Worm (Caenorhabditis elegans): ENCODE results near the gene ife-1.
A peak's percentile ranks its signal among the peaks of the same experiment; 100 is the strongest.

Gene ife-1

DNA sequence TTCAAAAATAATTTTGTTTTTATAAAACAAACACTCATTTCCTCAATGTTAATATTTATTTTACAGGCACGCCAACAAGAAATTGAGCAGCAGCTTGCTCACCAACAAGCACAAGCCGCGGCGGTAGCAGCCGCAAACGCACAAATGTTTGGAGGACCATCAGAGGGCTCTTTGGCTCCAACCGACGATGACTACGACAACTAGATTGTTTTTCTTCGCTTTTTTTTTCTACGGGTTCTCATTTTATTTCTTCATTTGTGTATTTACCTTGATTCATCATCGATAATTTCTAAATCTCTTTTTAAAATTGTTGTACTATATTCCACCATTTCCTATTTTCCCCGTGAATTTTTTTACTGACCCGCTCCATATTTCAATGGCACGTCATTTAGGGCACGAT is at the start of gene ife-1:
ife-1 (plus strand) TSS at position 301 of the 400 bp plus-strand sequence.
- TF ChIP-seq nhr-76 (tag; optimal IDR thresholded peaks at IDR 0.05) (no peak), flh-1 (GFP tag; optimal IDR thresholded peaks at IDR 0.05) (no peak), unc-120 (tag; optimal IDR thresholded peaks at IDR 0.05; ENCODE audit: poor library complexity, severe bottlenecking) (no peak), nhr-237 (tag; optimal IDR thresholded peaks at IDR 0.05) (no peak), pha-4 (tag; optimal IDR thresholded peaks at IDR 0.05) (no peak), unc-62 (GFP tag; optimal IDR thresholded peaks at IDR 0.05) (no peak), lin-13 (tag; optimal IDR thresholded peaks at IDR 0.05) (no peak), ceh-43 (GFP tag; optimal IDR thresholded peaks at IDR 0.05) (no peak), ham-2 (GFP tag; optimal IDR thresholded peaks at IDR 0.05) (no peak), cnd-1 (tag; optimal IDR thresholded peaks at IDR 0.05) (no peak), lsy-2 (tag; optimal IDR thresholded peaks at IDR 0.05) (no peak), nhr-12 (tag; optimal IDR thresholded peaks at IDR 0.05) (no peak), mls-2 (tag; optimal IDR thresholded peaks at IDR 0.05) (no peak), ces-1 (GFP tag; optimal IDR thresholded peaks at IDR 0.05) (no peak)

DNA sequence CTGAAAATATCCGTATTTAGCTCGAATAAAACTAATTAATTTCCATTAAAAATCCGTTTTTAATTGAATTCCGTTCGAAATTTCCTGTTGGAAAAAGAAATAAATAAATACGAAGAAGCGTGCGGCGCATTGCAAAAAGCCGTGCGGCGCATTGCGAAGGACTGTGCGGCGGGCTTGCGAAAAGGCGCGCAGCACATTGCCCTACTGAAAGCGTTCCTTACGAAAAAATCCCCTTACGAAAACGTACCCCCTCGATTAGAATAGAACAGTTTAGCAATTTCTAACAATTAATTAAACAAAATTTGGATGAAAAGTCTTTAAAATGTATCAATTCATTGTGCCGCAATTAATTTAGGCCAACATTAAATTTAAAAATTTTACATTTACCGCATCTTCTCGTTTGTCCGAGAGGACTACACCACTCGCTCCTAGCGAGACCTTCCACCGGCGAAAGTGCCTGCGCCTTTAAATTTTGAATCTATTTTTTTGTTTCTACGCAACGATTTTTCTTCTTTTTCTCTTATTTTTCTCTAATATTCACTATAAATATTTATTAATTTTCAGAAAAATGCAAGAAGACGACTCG is 46.8 kb upstream of the ife-1 start, which contains the start of gene npp-18:
npp-18 (plus strand) TSS at position 565 of the 586 bp plus-strand sequence.
- TF ChIP-seq lin-13 (tag; optimal IDR thresholded peaks at IDR 0.05): peak; percentile 16
- TF ChIP-seq ces-1 (GFP tag; optimal IDR thresholded peaks at IDR 0.05): peak; percentile 60
- TF ChIP-seq pha-4 (tag; optimal IDR thresholded peaks at IDR 0.05): peak; percentile 13
- TF ChIP-seq mep-1 (tag; optimal IDR thresholded peaks at IDR 0.05): peak; percentile 16
- peak; percentile 49 for TF ChIP-seq lsy-2 (tag; optimal IDR thresholded peaks at IDR 0.05)

DNA sequence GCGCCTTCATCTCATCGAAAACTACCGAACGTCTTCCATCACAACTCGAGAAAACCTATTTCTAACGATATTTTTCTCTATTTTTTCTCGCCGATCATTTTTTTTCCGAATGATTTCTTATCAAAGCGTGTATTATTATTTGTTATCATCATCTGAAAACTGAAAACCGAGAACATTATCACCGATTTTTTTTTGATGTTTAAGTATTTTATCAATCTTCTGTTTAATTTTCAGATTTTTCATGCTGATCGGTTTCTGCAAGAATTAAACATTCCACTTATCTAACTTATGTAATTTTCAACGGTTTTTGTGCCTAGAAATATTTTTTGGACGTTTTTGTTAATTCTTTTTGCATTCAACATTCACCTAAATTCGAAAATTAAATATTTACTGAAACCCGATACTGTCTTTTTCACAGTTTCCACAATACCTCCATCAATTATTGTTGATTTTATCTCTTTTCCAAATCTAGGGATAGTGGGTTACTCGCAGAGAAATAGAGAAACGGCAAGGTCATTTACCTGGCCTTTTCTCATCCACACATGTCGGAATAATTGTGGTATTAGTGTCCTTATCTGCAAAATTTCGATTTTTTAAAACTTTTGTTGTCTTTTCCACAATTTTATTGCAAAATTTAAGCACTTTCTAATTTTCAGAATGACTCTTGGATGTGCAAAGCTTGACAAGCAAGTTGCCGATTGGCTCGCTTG is 44.3 kb upstream of the ife-1 start, which contains the start of gene pgm-2:
pgm-2 (plus strand) TSS at position 657 of the 710 bp plus-strand sequence.
- TF ChIP-seq zip-8 (tag; optimal IDR thresholded peaks at IDR 0.05): no peak
- peak; percentile 82 for TF ChIP-seq elt-1 (tag; optimal IDR thresholded peaks at IDR 0.05; ENCODE audit: borderline replicate concordance, insufficient read depth)
- TF ChIP-seq nhr-2 (tag; optimal IDR thresholded peaks at IDR 0.05): peak; percentile 35

DNA sequence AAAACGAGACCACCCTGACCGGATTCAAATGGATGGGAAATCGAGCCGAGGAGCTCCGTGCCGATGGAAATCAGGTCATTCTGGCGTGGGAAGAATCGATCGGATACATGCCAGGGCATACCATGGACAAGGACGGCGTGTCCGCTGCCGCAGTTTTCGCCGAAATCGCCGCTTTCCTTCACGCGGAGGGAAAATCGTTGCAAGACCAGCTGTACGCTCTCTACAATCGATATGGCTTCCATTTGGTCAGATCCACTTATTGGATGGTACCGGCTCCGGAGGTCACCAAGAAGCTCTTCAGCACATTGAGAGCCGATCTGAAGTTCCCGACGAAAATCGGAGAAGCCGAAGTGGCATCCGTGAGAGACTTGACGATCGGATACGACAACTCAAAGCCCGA is 41.2 kb upstream of the ife-1 start:
- TF ChIP-seq zip-8 (tag; optimal IDR thresholded peaks at IDR 0.05) (no peak), ceh-83 (GFP tag; optimal IDR thresholded peaks at IDR 0.05) (no peak), nhr-12 (tag; optimal IDR thresholded peaks at IDR 0.05) (no peak), lin-32 (GFP tag; optimal IDR thresholded peaks at IDR 0.05) (no peak), nhr-28 (tag; optimal IDR thresholded peaks at IDR 0.05) (no peak), snpc-4 (tag; optimal IDR thresholded peaks at IDR 0.05) (no peak), unc-120 (tag; optimal IDR thresholded peaks at IDR 0.05; ENCODE audit: poor library complexity, severe bottlenecking) (no peak), unc-62 (GFP tag; optimal IDR thresholded peaks at IDR 0.05) (no peak), mep-1 (tag; optimal IDR thresholded peaks at IDR 0.05) (no peak)

DNA sequence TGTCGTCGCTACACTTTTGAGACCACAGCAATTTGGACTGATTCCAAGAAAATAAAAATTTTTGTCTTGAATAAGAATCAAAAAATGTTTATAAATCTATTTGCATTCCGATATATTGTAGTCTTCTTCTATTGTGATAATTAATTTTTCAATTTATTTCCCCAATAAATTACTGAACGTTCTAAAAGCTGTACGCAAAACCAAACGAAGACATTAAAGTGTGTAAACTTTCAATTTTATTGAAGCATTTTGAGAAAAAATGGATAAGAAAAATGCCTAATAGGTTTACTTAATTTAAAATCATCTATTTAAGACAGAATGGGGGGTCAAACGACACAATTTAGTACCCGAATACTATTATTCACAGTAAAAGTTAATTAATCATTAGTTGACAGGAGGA is 40.6 kb upstream of the ife-1 start:
- TF ChIP-seq zip-8 (tag; optimal IDR thresholded peaks at IDR 0.05): no peak
- TF ChIP-seq mls-2 (tag; optimal IDR thresholded peaks at IDR 0.05): no peak
- TF ChIP-seq M03D4.4 (tag; optimal IDR thresholded peaks at IDR 0.05): no peak

DNA sequence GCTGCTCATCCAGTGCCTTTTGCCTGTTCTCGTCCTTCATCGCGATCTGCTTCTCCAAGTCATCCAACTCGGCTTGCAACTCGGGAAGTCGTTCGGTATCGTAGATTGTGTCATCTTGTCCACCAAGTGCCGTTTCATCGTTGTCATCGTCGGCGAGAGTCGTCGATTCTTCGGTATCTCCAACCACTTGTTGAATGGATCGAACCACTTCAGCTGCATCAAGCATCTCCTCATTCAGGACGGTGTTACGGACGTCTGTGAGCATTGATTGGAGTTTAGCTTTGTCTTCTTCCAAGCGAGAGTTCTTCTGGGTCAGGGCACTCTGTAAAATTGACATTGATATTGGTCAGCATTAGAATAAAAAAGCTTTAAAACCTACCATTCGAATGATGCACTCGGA is 37.7 kb upstream of the ife-1 start:
- TF ChIP-seq lin-32 (GFP tag; optimal IDR thresholded peaks at IDR 0.05) (no peak), unc-39 (tag; optimal IDR thresholded peaks at IDR 0.05) (no peak), nhr-28 (tag; optimal IDR thresholded peaks at IDR 0.05) (no peak), mls-2 (tag; optimal IDR thresholded peaks at IDR 0.05) (no peak), ces-1 (GFP tag; optimal IDR thresholded peaks at IDR 0.05) (no peak), cnd-1 (tag; optimal IDR thresholded peaks at IDR 0.05) (no peak), nhr-12 (tag; optimal IDR thresholded peaks at IDR 0.05) (no peak), blmp-1 (tag; optimal IDR thresholded peaks at IDR 0.05) (no peak), drap-1 (GFP tag; optimal IDR thresholded peaks at IDR 0.05) (no peak), pha-4 (tag; optimal IDR thresholded peaks at IDR 0.05) (no peak), hlh-1 (tag; optimal IDR thresholded peaks at IDR 0.05) (no peak)
